Worm (Caenorhabditis elegans): ENCODE data around the gene F28H7.7.

The F28H7.7 gene

DNA sequence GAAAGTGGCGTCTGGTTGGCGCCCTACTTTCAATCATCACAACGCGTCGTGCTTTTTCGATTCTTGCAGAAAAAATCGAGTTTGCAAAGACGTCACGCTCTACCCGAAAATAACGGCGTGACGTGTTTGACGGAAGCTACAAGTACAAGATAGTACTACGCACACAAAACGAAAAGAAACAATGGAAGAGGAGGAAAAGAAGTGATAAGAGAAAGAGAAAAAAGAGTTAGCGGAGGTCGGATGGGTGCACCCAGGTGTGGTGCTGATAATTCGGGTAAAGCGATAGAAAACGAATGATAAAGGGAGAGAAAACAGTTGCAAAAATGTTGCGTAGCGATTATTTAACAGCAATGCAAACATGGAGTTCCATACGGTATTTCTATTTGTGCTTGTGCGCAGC lies 27.3 kb downstream of the F28H7.7 start:
- TF ChIP-seq med-1 (GFP tag; optimal IDR thresholded peaks at IDR 0.05; ENCODE audit: insufficient read depth) = no peak
- no peak for TF ChIP-seq ref-1 (GFP tag; conservative IDR thresholded peaks at IDR 0.05)
- no peak for TF ChIP-seq cog-1 (tag; optimal IDR thresholded peaks at IDR 0.05)
- TF ChIP-seq tab-1 (GFP tag; IDR thresholded peaks at IDR 0.05) = no peak
- TF ChIP-seq klf-2 (GFP tag; conservative IDR thresholded peaks at IDR 0.05) = no peak
- TF ChIP-seq T22C8.4 (GFP tag; IDR thresholded peaks at IDR 0.05) = no peak
- TF ChIP-seq ztf-29 (GFP tag; IDR thresholded peaks at IDR 0.05) = no peak
- TF ChIP-seq ztf-23 (GFP tag; IDR thresholded peaks at IDR 0.05) = no peak
- no peak for TF ChIP-seq flt-1 (GFP tag; IDR thresholded peaks at IDR 0.05)

DNA sequence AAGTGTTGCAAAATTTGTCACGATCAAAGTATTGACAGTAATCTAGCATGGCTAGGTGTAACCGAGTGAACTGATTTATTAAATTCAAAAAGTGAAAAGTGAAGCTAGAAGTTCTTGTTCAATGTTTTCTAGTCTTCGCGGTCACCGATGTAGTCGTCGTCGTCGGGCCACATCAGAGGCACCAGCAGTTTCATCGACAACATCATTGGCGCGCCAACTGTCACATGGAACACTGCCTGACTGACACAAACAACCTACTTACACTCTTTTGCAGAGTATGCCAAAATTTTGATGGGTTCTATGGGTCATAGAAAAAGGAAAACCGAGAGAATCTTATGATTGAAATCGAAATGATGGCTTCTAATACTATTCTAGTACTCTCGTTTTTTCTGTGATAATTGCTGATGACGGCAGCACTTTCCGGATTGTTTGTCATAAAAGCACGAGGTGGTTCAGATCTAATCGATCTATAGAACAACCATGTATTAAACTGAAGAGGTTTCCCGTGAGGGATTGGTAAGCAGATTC lies 28.5 kb downstream of the F28H7.7 start:
- TF ChIP-seq cog-1 (tag; optimal IDR thresholded peaks at IDR 0.05) (no peak), tab-1 (GFP tag; IDR thresholded peaks at IDR 0.05) (no peak)

DNA sequence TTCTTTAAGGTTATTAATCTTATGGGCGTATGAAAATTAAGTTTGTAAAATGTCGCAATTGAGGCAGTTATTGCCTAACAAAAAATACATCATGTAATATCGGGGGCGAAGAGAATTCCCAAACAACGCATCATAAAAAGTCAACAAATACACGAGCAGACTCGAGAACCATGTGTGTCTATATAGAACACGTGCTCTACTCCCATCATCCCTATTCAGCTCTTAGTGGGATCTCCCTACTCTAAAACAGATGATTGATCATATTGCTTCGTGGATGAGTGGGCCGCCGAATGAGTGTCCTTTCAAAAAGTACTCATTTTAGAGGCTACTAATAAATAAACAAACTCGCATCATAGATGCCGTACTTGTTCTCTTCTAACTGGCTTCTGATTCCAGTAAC lies 29.5 kb downstream of the F28H7.7 start:
- no peak for TF ChIP-seq flt-1 (GFP tag; IDR thresholded peaks at IDR 0.05)

DNA sequence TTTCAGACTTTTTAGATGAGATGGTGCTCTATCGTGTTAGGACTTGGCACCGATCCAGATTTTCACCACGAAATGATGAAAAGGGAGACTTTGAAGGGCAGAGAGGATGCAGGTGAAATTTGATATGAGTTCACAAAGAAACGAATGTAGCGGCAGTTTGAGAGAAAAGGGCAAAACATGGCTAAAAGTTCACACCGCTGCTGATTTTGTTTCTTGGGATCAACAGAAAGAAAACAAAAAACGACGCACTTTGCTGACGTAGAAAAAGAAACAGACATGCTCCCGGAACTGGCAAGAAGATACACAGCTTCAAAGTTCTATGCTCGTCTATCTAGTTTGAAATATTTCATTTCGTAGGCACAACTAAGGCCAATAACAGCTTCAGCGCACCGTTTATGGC lies 30.4 kb downstream of the F28H7.7 start:
- TF ChIP-seq flt-1 (GFP tag; IDR thresholded peaks at IDR 0.05) = no peak
- no peak for TF ChIP-seq T22C8.4 (GFP tag; IDR thresholded peaks at IDR 0.05)
- no peak for TF ChIP-seq cog-1 (tag; optimal IDR thresholded peaks at IDR 0.05)
- no peak for TF ChIP-seq med-1 (GFP tag; optimal IDR thresholded peaks at IDR 0.05; ENCODE audit: insufficient read depth)
- TF ChIP-seq ref-1 (GFP tag; conservative IDR thresholded peaks at IDR 0.05) = no peak
- TF ChIP-seq ztf-29 (GFP tag; IDR thresholded peaks at IDR 0.05) = no peak
- no peak for TF ChIP-seq ztf-23 (GFP tag; IDR thresholded peaks at IDR 0.05)
- TF ChIP-seq tab-1 (GFP tag; IDR thresholded peaks at IDR 0.05) = no peak
- no peak for TF ChIP-seq klf-2 (GFP tag; conservative IDR thresholded peaks at IDR 0.05)

DNA sequence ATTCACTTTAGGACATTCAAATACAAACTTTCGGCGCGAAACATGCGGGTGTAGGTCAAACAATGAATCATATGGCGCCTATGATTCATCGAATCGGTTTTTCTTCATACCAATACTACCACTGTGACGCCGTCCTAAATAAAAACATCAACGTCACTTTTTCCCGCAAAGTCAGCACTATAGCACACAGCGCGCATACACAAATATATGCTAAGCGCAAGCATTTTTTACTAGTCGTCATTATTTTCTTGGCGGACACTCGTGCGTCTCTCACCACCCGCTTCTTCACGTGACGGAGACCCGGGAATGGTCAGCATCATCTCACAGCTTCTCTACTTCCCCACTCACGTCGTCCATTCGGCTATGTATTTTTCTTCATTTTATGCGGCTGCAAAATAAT lies 30.8 kb downstream of the F28H7.7 start:
- TF ChIP-seq med-1 (GFP tag; optimal IDR thresholded peaks at IDR 0.05; ENCODE audit: insufficient read depth) (no peak), cog-1 (tag; optimal IDR thresholded peaks at IDR 0.05) (no peak), ref-1 (GFP tag; conservative IDR thresholded peaks at IDR 0.05) (no peak), T22C8.4 (GFP tag; IDR thresholded peaks at IDR 0.05) (no peak), ztf-23 (GFP tag; IDR thresholded peaks at IDR 0.05) (no peak), tab-1 (GFP tag; IDR thresholded peaks at IDR 0.05) (no peak), ztf-29 (GFP tag; IDR thresholded peaks at IDR 0.05) (no peak), flt-1 (GFP tag; IDR thresholded peaks at IDR 0.05) (no peak)

DNA sequence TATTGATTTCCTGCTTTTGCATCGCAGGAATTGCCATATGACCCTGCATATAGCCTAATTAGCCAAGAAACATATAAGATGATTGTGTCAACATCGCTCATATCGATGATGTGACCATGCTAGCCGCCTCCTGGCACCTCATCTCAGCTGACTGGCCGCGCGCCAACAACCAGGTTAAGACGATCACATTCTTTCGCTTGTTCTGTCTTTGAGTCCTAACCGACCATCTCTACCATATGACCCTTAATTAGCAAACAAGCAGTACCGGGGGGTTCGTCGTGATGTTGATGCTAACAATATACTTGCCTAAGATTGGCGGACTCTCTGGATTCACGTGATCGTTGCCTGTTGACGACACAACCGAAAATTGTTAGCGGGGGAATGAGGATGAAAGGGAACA lies 31.4 kb downstream of the F28H7.7 start:
- TF ChIP-seq flt-1 (GFP tag; IDR thresholded peaks at IDR 0.05) = no peak

DNA sequence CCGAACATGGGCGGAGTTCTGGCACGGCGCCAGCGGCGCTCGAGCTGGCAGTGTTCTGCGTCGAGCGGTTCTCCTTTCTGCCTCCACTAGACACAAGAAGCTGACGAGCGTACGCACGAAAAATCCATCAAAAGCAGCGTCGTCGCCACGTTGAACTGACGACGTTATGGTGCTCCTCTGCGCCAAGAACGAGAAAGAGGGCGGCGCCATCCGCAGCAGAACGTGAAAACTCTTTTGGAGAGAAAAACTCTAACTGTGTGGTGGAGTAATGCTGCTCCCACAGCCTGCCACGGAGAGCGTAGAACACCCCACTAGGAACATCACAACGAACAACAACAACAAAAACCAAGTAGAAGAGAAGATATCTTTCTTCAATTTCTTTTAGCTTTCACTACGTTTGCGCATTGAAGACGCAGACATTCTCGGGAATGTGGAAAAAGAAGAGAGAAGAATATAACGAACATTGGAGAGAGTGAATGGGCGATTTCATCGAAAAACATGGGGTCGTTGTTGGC lies 32.0 kb downstream of the F28H7.7 start:
- no peak for TF ChIP-seq T22C8.4 (GFP tag; IDR thresholded peaks at IDR 0.05)
- no peak for TF ChIP-seq klf-2 (GFP tag; conservative IDR thresholded peaks at IDR 0.05)
- TF ChIP-seq flt-1 (GFP tag; IDR thresholded peaks at IDR 0.05) = no peak
- TF ChIP-seq cog-1 (tag; optimal IDR thresholded peaks at IDR 0.05) = no peak
- TF ChIP-seq ztf-29 (GFP tag; IDR thresholded peaks at IDR 0.05) = no peak
- no peak for TF ChIP-seq ref-1 (GFP tag; conservative IDR thresholded peaks at IDR 0.05)
- TF ChIP-seq ztf-23 (GFP tag; IDR thresholded peaks at IDR 0.05) = no peak
- no peak for TF ChIP-seq med-1 (GFP tag; optimal IDR thresholded peaks at IDR 0.05; ENCODE audit: insufficient read depth)
- no peak for TF ChIP-seq tab-1 (GFP tag; IDR thresholded peaks at IDR 0.05)

DNA sequence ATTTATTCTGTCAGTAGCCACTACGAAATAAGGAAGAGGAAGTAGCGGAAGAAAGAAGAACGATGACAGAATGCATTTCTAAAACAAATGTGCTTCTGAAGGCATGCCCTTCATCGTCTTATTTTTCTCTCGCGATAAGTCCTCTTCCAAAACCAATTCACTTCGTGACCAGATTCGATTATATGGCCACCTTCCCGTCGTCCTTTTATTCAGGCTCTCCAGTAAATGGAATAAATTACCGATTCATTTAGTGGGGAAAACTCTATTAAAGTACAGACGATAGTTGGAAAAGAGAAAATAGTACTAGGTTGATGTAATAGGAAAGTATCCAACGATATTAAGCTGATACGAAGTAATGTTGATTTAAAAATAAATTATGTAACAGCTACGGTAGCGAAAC lies 32.6 kb downstream of the F28H7.7 start:
- TF ChIP-seq ztf-23 (GFP tag; IDR thresholded peaks at IDR 0.05) (no peak), flt-1 (GFP tag; IDR thresholded peaks at IDR 0.05) (no peak), T22C8.4 (GFP tag; IDR thresholded peaks at IDR 0.05) (no peak), med-1 (GFP tag; optimal IDR thresholded peaks at IDR 0.05; ENCODE audit: insufficient read depth) (no peak), cog-1 (tag; optimal IDR thresholded peaks at IDR 0.05) (no peak), tab-1 (GFP tag; IDR thresholded peaks at IDR 0.05) (no peak), ref-1 (GFP tag; conservative IDR thresholded peaks at IDR 0.05) (no peak), ztf-29 (GFP tag; IDR thresholded peaks at IDR 0.05) (no peak), klf-2 (GFP tag; conservative IDR thresholded peaks at IDR 0.05) (no peak)

DNA sequence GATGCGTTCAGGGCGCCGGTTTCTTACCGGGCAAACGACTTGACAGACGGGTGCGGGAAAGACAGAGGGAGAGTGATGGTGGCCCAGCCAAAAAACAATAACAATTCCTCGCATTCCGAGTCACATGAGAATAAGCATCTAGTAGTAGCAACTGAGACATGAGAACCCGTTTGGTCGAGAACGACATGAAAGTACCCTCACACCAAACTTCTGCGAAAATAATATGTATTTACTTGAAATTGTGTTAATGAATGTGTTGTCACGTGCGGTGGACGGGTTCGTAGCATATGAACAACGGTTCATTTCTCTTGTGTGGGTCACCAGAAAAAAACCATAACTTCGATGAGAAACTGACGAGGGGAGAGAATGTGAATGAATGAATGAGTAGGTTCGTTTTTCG lies 33.1 kb downstream of the F28H7.7 start:
- TF ChIP-seq klf-2 (GFP tag; conservative IDR thresholded peaks at IDR 0.05) (no peak), cog-1 (tag; optimal IDR thresholded peaks at IDR 0.05) (no peak), flt-1 (GFP tag; IDR thresholded peaks at IDR 0.05) (no peak), tab-1 (GFP tag; IDR thresholded peaks at IDR 0.05) (no peak), ztf-23 (GFP tag; IDR thresholded peaks at IDR 0.05) (no peak), T22C8.4 (GFP tag; IDR thresholded peaks at IDR 0.05) (no peak), ref-1 (GFP tag; conservative IDR thresholded peaks at IDR 0.05) (no peak), med-1 (GFP tag; optimal IDR thresholded peaks at IDR 0.05; ENCODE audit: insufficient read depth) (no peak), ztf-29 (GFP tag; IDR thresholded peaks at IDR 0.05) (no peak)

DNA sequence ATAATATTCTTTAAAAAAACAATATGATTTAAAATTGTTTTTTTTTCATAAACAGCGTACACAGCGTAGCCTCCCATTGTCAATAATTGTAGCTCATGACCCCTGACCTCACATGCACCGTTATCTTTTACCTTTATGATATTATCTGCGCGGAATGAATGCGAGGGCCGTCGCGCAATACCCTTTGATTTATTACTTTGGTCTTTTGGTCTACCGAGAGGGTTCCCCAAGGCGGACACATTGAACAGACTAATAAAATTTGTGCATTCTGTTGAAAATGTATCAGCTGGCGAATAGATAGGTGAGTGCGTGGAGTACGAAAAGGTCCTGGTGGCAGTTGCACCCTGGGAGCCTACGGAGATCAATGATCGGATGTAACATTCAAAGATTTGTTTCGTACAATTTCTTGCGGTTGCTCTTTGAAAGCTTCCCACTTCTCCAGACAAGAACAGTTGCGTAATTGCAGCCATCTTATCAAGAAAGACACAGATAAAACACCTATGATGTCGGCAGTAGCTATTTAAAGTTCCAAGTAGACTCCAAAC lies 33.6 kb downstream of the F28H7.7 start:
- TF ChIP-seq ref-1 (GFP tag; conservative IDR thresholded peaks at IDR 0.05) (no peak), ztf-23 (GFP tag; IDR thresholded peaks at IDR 0.05) (no peak), T22C8.4 (GFP tag; IDR thresholded peaks at IDR 0.05) (no peak), tab-1 (GFP tag; IDR thresholded peaks at IDR 0.05) (no peak)

DNA sequence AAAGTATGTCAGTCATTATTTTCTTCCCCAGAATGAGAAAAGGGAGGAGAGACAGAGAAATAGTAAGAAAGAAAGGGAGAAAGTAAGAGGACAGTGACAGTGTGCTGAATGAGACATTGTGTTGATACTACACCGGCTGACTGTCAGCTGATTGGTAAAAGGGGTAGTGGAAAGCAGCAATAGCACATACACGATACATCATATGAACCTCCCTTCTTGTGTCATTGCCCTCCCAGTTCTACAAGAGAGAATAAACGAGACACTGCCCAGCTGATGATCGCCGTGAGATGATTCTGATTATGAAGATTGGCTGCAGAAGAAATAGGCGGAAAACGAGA lies 34.1 kb downstream of the F28H7.7 start:
- no peak for TF ChIP-seq cog-1 (tag; optimal IDR thresholded peaks at IDR 0.05)
- no peak for TF ChIP-seq flt-1 (GFP tag; IDR thresholded peaks at IDR 0.05)
- no peak for TF ChIP-seq klf-2 (GFP tag; conservative IDR thresholded peaks at IDR 0.05)
- no peak for TF ChIP-seq ztf-23 (GFP tag; IDR thresholded peaks at IDR 0.05)
- no peak for TF ChIP-seq med-1 (GFP tag; optimal IDR thresholded peaks at IDR 0.05; ENCODE audit: insufficient read depth)
- TF ChIP-seq ztf-29 (GFP tag; IDR thresholded peaks at IDR 0.05) = no peak
- no peak for TF ChIP-seq tab-1 (GFP tag; IDR thresholded peaks at IDR 0.05)
- no peak for TF ChIP-seq ref-1 (GFP tag; conservative IDR thresholded peaks at IDR 0.05)
- TF ChIP-seq T22C8.4 (GFP tag; IDR thresholded peaks at IDR 0.05) = no peak
